Worm (Caenorhabditis elegans) whole organism, late embryonic: ENCODE measurements around the gene cutl-16.

ENCODE experiments used
- ama-1 ChIP-seq: fragments of 150-350 bp; optimal IDR thresholded peaks from 2 replicates; lab custom pipeline; 2014
- ceh-31 ChIP-seq: sonication (generic microtip); optimal IDR thresholded peaks from 2 replicates; lab custom pipeline; 2016; ENCODE audit warnings: missing genetic modification characterization, missing compliant biosample characterization
- ceh-9 ChIP-seq: sonication (generic microtip); optimal IDR thresholded peaks from 2 replicates; lab custom pipeline; 2016; ENCODE audit warnings: mild to moderate bottlenecking, missing genetic modification characterization, inconsistent platforms, missing compliant biosample characterization
- dmd-4 ChIP-seq: sonication (generic microtip); optimal IDR thresholded peaks from 2 replicates; lab custom pipeline; 2016; ENCODE audit warnings: borderline replicate concordance, missing genetic modification characterization, missing compliant biosample characterization
- dve-1 ChIP-seq: sonication (generic microtip); optimal IDR thresholded peaks from 2 replicates; lab custom pipeline; 2017; ENCODE audit warnings: antibody characterized with exemption, mild to moderate bottlenecking, missing genetic modification characterization, missing compliant biosample characterization
- eyg-1 ChIP-seq: sonication (generic microtip); optimal IDR thresholded peaks from 2 replicates; lab custom pipeline; 2016; ENCODE audit warnings: missing genotype, missing genetic modification characterization, missing compliant biosample characterization
- fkh-10 ChIP-seq: fragments of 150-350 bp; optimal IDR thresholded peaks from 2 replicates; lab custom pipeline; 2014; ENCODE audit warnings: missing biosample characterization, missing genetic modification reagents, missing genetic modification characterization
- fkh-6 ChIP-seq: sonication (generic microtip); optimal IDR thresholded peaks from 2 replicates; lab custom pipeline; 2016; ENCODE audit warnings: missing genetic modification characterization, missing compliant biosample characterization
- hlh-30 ChIP-seq: sonication (generic microtip); optimal IDR thresholded peaks from 2 replicates; lab custom pipeline; 2017; ENCODE audit warnings: antibody characterized with exemption, missing genetic modification characterization, missing compliant biosample characterization; ENCODE audit not compliant: insufficient read depth
- nhr-11 ChIP-seq: fragments of 150-350 bp; optimal IDR thresholded peaks from 2 replicates; lab custom pipeline; 2014; ENCODE audit warnings: missing biosample characterization, missing genetic modification characterization
- pha-2 ChIP-seq: sonication (generic microtip); optimal IDR thresholded peaks from 2 replicates; lab custom pipeline; 2017; ENCODE audit warnings: mild to moderate bottlenecking, missing genetic modification characterization, missing compliant biosample characterization
- ref-2 ChIP-seq: sonication (generic microtip); optimal IDR thresholded peaks from 2 replicates; lab custom pipeline; 2016; ENCODE audit warnings: missing genetic modification characterization, missing compliant biosample characterization
- sox-2 ChIP-seq: fragments of 200-800 bp; sonication (Bioruptor generic); IDR thresholded peaks from 2 replicates; pipeline ENCODE4 v1.3.6; 2022; ENCODE audit warnings: missing genetic modification reagents, missing genetic modification characterization, missing compliant biosample characterization
- ztf-16 ChIP-seq: sonication (generic microtip); optimal IDR thresholded peaks from 2 replicates; lab custom pipeline; 2017; ENCODE audit warnings: missing genetic modification characterization, missing compliant biosample characterization

ce11 chrII:6484876-6485526 is 43.8 kb downstream of the cutl-16 start, which contains the start of the genes lido-16 and plpp-1.2:
- TF ChIP-seq eyg-1 (tag; lab: Kevin White, UChicago) (no peak), dve-1 (tag; lab: Kevin White, UChicago) (no peak), ztf-16 (tag; lab: Kevin White, UChicago) (no peak), hlh-30 (no peak), fkh-6 (tag; lab: Kevin White, UChicago) (no peak), ceh-31 (tag; lab: Kevin White, UChicago) (no peak), fkh-10 (GFP tag; lab: Kevin White, UChicago) (no peak), ref-2 (tag; lab: Kevin White, UChicago) (no peak), nhr-11 (tag; lab: Kevin White, UChicago) (no peak), ceh-9 (tag; lab: Kevin White, UChicago) (no peak), dmd-4 (tag; lab: Kevin White, UChicago) (no peak), pha-2 (tag; lab: Kevin White, UChicago) (no peak), ama-1 (lab: Kevin White, UChicago) (no peak), sox-2 (GFP tag; lab: Robert Waterston, UW) (no peak)
